Worm (Caenorhabditis elegans) whole organism, L2 larva: ENCODE measurements around the gene C10G8.4.

Experiments
- F13H6.1 ChIP-seq: sonication (generic microtip); optimal IDR thresholded peaks from 2 replicates; lab custom pipeline; 2016; ENCODE audit warnings: missing genetic modification characterization, missing compliant biosample characterization
- R02D3.7 ChIP-seq: fragments of 150-350 bp; optimal IDR thresholded peaks from 2 replicates; lab custom pipeline; 2014; ENCODE audit warnings: missing biosample characterization, missing genetic modification characterization
- ama-1 ChIP-seq: fragments of 150-350 bp; optimal IDR thresholded peaks from 2 replicates; lab custom pipeline; 2018; ENCODE audit warnings: inconsistent platforms
- blmp-1 ChIP-seq: sonication (generic microtip); optimal IDR thresholded peaks from 2 replicates; lab custom pipeline; 2017; ENCODE audit warnings: missing genetic modification characterization, mild to moderate bottlenecking, missing compliant biosample characterization, antibody characterized with exemption, moderate library complexity; ENCODE audit not compliant: insufficient read depth
- ceh-16 ChIP-seq: fragments of 150-350 bp; optimal IDR thresholded peaks from 2 replicates; lab custom pipeline; 2014; ENCODE audit warnings: missing biosample characterization, missing genetic modification characterization
- egl-27 ChIP-seq: sonication (generic microtip); optimal IDR thresholded peaks from 3 replicates; lab custom pipeline; 2017; ENCODE audit warnings: missing biosample characterization, missing genetic modification reagents, missing genetic modification characterization
- lin-39 ChIP-seq: fragments of 150-350 bp; optimal IDR thresholded peaks from 2 replicates; lab custom pipeline; 2014; ENCODE audit warnings: missing biosample characterization, missing genetic modification reagents, missing genetic modification characterization
- mab-5 ChIP-seq: fragments of 150-350 bp; optimal IDR thresholded peaks from 2 replicates; lab custom pipeline; 2014; ENCODE audit warnings: missing biosample characterization, missing genetic modification characterization
- mdl-1 ChIP-seq, 2 experiments: fragments of 150-350 bp in 1 of 2; sonication (generic microtip) in 1 of 2; optimal IDR thresholded peaks; 2 replicates each; lab custom pipeline; 2017; ENCODE audit warnings: missing biosample characterization in 2 of 2, missing genetic modification characterization in 2 of 2
- nhr-25 ChIP-seq: fragments of 150-350 bp; sonication (generic microtip); optimal IDR thresholded peaks from 3 replicates; lab custom pipeline; 2014; ENCODE audit warnings: missing biosample characterization, missing genetic modification characterization
- snpc-4 ChIP-seq: fragments of 150-350 bp; optimal IDR thresholded peaks from 2 replicates; lab custom pipeline; 2014; ENCODE audit warnings: missing biosample characterization, missing genetic modification characterization
- unc-62 ChIP-seq: fragments of 150-350 bp; optimal IDR thresholded peaks from 2 replicates; lab custom pipeline; 2014; ENCODE audit warnings: missing biosample characterization, missing genetic modification reagents, missing genetic modification characterization
- zag-1 ChIP-seq: fragments of 150-350 bp; optimal IDR thresholded peaks from 2 replicates; lab custom pipeline; 2014; ENCODE audit warnings: missing biosample characterization, missing genetic modification characterization
- ztf-4 ChIP-seq: fragments of 150-350 bp; optimal IDR thresholded peaks from 2 replicates; lab custom pipeline; 2014; ENCODE audit warnings: missing biosample characterization, missing genetic modification characterization

DNA sequence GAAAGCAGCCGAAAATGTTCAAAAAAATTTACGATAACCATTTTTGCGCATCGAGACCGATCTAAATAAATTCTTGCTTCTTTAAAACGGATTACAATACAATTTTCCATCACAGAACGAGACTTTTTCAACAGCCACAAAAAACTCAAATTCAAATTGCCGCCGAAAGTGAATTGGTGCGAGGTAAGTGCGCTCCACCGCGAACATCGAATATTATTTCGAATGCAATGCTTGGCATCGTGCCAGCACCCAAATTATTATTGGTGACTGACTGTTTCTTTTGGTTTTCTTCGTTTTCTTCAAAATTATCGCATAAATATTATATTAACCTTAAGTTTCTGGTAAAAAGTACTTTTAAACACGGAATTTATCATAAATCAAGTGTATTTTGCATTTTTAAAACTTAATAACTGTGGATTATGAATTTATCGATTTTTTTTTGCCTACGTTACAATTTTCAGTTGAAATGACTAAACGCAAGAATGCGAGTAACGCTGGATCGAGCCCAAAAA lies 42.7 kb upstream of the C10G8.4 start, which contains the start of gene penr-1:
- TF ChIP-seq zag-1 (no peak), unc-62 (GFP tag; lab: Kevin White, UChicago) (no peak), egl-27 (tag; lab: Kevin White, UChicago) (no peak), R02D3.7 (tag; lab: Kevin White, UChicago) (no peak), mab-5 (no peak), ztf-4 (tag; lab: Kevin White, UChicago) (no peak), mdl-1 (tag; optimal IDR thresholded peaks at IDR 0.05; lab: Kevin White, UChicago) (no peak), ceh-16 (tag; lab: Kevin White, UChicago) (no peak), F13H6.1 (tag; lab: Kevin White, UChicago) (peak; percentile 40), nhr-25 (tag; lab: Kevin White, UChicago) (peak; percentile 46), ama-1 (lab: Kevin White, UChicago) (no peak), blmp-1 (no peak), snpc-4 (no peak), lin-39 (tag; lab: Kevin White, UChicago) (no peak)
